Fruit fly (Drosophila melanogaster): ENCODE results near the gene CG7083.

DNA sequence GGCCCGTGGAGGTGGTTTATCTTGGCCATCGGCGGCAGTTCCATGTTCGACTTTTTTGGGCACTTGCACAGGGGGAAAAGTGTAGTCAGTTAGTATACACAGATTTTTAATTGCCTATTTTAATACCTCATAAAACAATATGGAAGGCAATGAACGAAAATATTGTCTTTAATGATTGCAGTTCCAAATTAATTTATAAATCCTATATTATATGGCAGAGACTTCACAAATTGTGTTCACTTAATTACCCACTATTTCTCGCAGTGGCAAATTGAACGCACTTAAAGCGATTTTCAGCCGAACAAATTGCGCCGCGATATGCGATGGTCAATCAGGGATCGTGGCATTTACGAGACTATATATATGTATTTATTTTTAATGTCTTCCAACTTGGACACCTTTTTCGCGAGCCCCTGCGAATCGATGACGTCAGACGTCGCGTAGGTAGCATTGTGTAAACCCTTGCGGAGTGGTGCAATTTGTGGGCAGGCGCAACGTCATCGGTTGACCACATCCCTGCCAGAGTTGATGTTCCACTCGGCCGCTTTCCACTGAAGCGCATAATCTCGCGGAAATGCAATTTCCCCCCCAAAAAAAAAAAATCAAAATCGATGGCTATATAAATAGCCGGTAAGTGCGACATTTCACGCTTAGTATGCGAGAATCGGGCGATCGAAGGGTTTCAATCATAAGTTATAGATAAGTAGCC, 20.3 kb upstream of the CG7083 start, which contains the start of gene CG13670:
- TF ChIP-seq cic (GFP tag; optimal IDR thresholded peaks at IDR 0.05) (no peak), CG14711 (tag; optimal IDR thresholded peaks at IDR 0.05) (no peak), bab1 (GFP tag; optimal IDR thresholded peaks at IDR 0.05) (no peak), tj (GFP tag; optimal IDR thresholded peaks at IDR 0.05) (no peak), ovo (GFP tag; optimal IDR thresholded peaks at IDR 0.05) (no peak), CG12768 (GFP tag; optimal IDR thresholded peaks at IDR 0.05) (no peak), toe (GFP tag; optimal IDR thresholded peaks at IDR 0.05) (no peak), CG7045 (GFP tag; optimal IDR thresholded peaks at IDR 0.05) (no peak), CG11617 (GFP tag; optimal IDR thresholded peaks at IDR 0.05) (no peak), CG33017 (tag; optimal IDR thresholded peaks at IDR 0.05) (no peak), CG1620 (GFP tag; optimal IDR thresholded peaks at IDR 0.05) (no peak), CG5204 (GFP tag; optimal IDR thresholded peaks at IDR 0.05) (no peak), Crg-1 (GFP tag; optimal IDR thresholded peaks at IDR 0.05) (no peak)

All from whole organism, adult.